Fruit fly (Drosophila melanogaster) whole organism, prepupa: ENCODE results near the gene Cortactin.

ENCODE experiments used
- CG10631 ChIP-seq: fragments of 200-800 bp; sonication (Bioruptor generic); optimal IDR thresholded peaks from 2 replicates; lab custom pipeline; 2016; ENCODE audit warnings: missing biosample characterization, missing genetic modification characterization
- CG10669 ChIP-seq: fragments of 200-800 bp; sonication (Bioruptor generic); optimal IDR thresholded peaks from 3 replicates; lab custom pipeline; 2018; ENCODE audit warnings: missing biosample characterization, mild to moderate bottlenecking, missing genetic modification characterization, moderate library complexity
- CG11294 ChIP-seq: fragments of 200-800 bp; sonication (Bioruptor generic); IDR thresholded peaks from 2 replicates; pipeline ENCODE4 v1.3.6; 2022; ENCODE audit warnings: missing biosample characterization, missing genetic modification characterization
- CG11762 ChIP-seq: fragments of 200-800 bp; sonication (Bioruptor generic); optimal IDR thresholded peaks from 3 replicates; lab custom pipeline; 2016; ENCODE audit warnings: missing biosample characterization, missing genetic modification characterization; ENCODE audit not compliant: insufficient read depth
- CG11902 ChIP-seq: fragments of 200-800 bp; sonication (Bioruptor generic); optimal IDR thresholded peaks from 3 replicates; lab custom pipeline; 2016; ENCODE audit warnings: missing biosample characterization, missing genetic modification characterization
- CG15336 ChIP-seq: fragments of 200-800 bp; sonication (Bioruptor generic); IDR thresholded peaks from 2 replicates; pipeline ENCODE4 v1.3.6; 2022; ENCODE audit warnings: missing biosample characterization, missing genetic modification characterization
- CG16779 ChIP-seq: fragments of 200-800 bp; sonication (Bioruptor generic); optimal IDR thresholded peaks from 3 replicates; lab custom pipeline; 2017; ENCODE audit warnings: missing biosample characterization, mild to moderate bottlenecking, missing genetic modification characterization
- CG3032 ChIP-seq: fragments of 200-800 bp; optimal IDR thresholded peaks from 2 replicates; lab custom pipeline; 2019; ENCODE audit warnings: missing biosample characterization, mild to moderate bottlenecking, missing genetic modification characterization, moderate library complexity
- CG32006 ChIP-seq: fragments of 200-800 bp; sonication (Bioruptor generic); optimal IDR thresholded peaks from 3 replicates; lab custom pipeline; 2017; ENCODE audit warnings: missing biosample characterization, mild to moderate bottlenecking, missing genetic modification characterization
- CG4318 ChIP-seq: fragments of 200-800 bp; sonication (Bioruptor generic); optimal IDR thresholded peaks from 3 replicates; lab custom pipeline; 2017; ENCODE audit warnings: missing biosample characterization, mild to moderate bottlenecking, missing genetic modification characterization
- CG6163 ChIP-seq: fragments of 200-800 bp; sonication (Bioruptor generic); IDR thresholded peaks from 3 replicates; pipeline ENCODE4 v1.3.6; 2022; ENCODE audit warnings: missing biosample characterization, missing genetic modification characterization
- CG6276 ChIP-seq: fragments of 200-800 bp; sonication (Bioruptor generic); optimal IDR thresholded peaks from 2 replicates; lab custom pipeline; 2017; ENCODE audit warnings: missing biosample characterization, mild to moderate bottlenecking, missing genetic modification characterization
- CG6808 ChIP-seq: fragments of 200-800 bp; sonication (Bioruptor generic); optimal IDR thresholded peaks from 3 replicates; lab custom pipeline; 2017; ENCODE audit warnings: missing biosample characterization, missing genetic modification characterization, mild to moderate bottlenecking, moderate library complexity, missing genetic modification reagents
- CG8319 ChIP-seq: fragments of 200-800 bp; sonication (Bioruptor generic); optimal IDR thresholded peaks from 3 replicates; lab custom pipeline; 2016; ENCODE audit warnings: missing biosample characterization, missing genetic modification characterization
- CG8632 ChIP-seq: fragments of 200-800 bp; sonication (Bioruptor generic); optimal IDR thresholded peaks from 3 replicates; lab custom pipeline; 2016; ENCODE audit warnings: missing biosample characterization, missing genetic modification characterization
- CG9139 ChIP-seq: fragments of 200-800 bp; sonication (Bioruptor generic); optimal IDR thresholded peaks from 3 replicates; lab custom pipeline; 2017; ENCODE audit warnings: missing biosample characterization, mild to moderate bottlenecking, missing genetic modification characterization
- Eip78C ChIP-seq: fragments of 200-800 bp; sonication (Bioruptor generic); peaks from one replicate; lab custom pipeline; 2016; ENCODE audit warnings: missing biosample characterization, missing genetic modification characterization
- Ets21C ChIP-seq: fragments of 200-800 bp; sonication (Bioruptor generic); optimal IDR thresholded peaks from 3 replicates; lab custom pipeline; 2016; ENCODE audit warnings: missing biosample characterization, missing genetic modification characterization
- Gug ChIP-seq: fragments of 200-800 bp; sonication (Bioruptor generic); IDR thresholded peaks from 2 replicates; pipeline ENCODE4 v1.3.6; 2022; ENCODE audit warnings: missing biosample characterization, missing genetic modification characterization
- Hr38 ChIP-seq: sonication (Bioruptor generic); optimal IDR thresholded peaks from 2 replicates; lab custom pipeline; 2016; ENCODE audit warnings: missing biosample characterization, missing genetic modification characterization
- Hr39 ChIP-seq: fragments of 200-800 bp; sonication (Bioruptor generic); optimal IDR thresholded peaks from 2 replicates; lab custom pipeline; 2016; ENCODE audit warnings: missing biosample characterization, missing genetic modification characterization
- Lpt ChIP-seq: fragments of 200-800 bp; sonication (Bioruptor generic); optimal IDR thresholded peaks from 3 replicates; lab custom pipeline; 2016; ENCODE audit warnings: missing biosample characterization, missing genetic modification characterization
- OdsH ChIP-seq: fragments of 200-800 bp; sonication (Bioruptor generic); optimal IDR thresholded peaks from 3 replicates; lab custom pipeline; 2016; ENCODE audit warnings: missing biosample characterization, missing genetic modification characterization
- Smox ChIP-seq: fragments of 200-800 bp; sonication (Bioruptor generic); optimal IDR thresholded peaks from 3 replicates; lab custom pipeline; 2016; ENCODE audit warnings: missing biosample characterization, missing genetic modification characterization
- Sox15 ChIP-seq: fragments of 200-800 bp; sonication (Bioruptor generic); optimal IDR thresholded peaks from 3 replicates; lab custom pipeline; 2016; ENCODE audit warnings: missing biosample characterization, missing genetic modification characterization
- achi ChIP-seq: fragments of 200-800 bp; sonication (Bioruptor generic); optimal IDR thresholded peaks from 3 replicates; lab custom pipeline; 2016; ENCODE audit warnings: missing biosample characterization, missing genetic modification characterization
- cyc ChIP-seq: fragments of 200-800 bp; sonication (Bioruptor generic); optimal IDR thresholded peaks from 3 replicates; lab custom pipeline; 2016; ENCODE audit warnings: missing biosample characterization, missing genetic modification characterization
- dsx ChIP-seq: fragments of 200-800 bp; optimal IDR thresholded peaks from 3 replicates; lab custom pipeline; 2019; ENCODE audit warnings: missing biosample characterization, mild to moderate bottlenecking, missing genetic modification characterization, moderate library complexity; ENCODE audit not compliant: poor library complexity, severe bottlenecking
- esn ChIP-seq: fragments of 200-800 bp; sonication (Bioruptor generic); optimal IDR thresholded peaks from 2 replicates; lab custom pipeline; 2016; ENCODE audit warnings: missing biosample characterization, mild to moderate bottlenecking, missing genetic modification characterization, moderate library complexity
- pdm3 ChIP-seq: fragments of 200-800 bp; sonication (Bioruptor generic); optimal IDR thresholded peaks from 3 replicates; lab custom pipeline; 2016; ENCODE audit warnings: missing biosample characterization, missing genetic modification characterization
- ss ChIP-seq, 2 experiments: fragments of 200-800 bp; sonication (Bioruptor generic); optimal IDR thresholded peaks; 2 replicates in 1 of 2; 3 replicates in 1 of 2; lab custom pipeline; 2017 to 2018; ENCODE audit warnings: mild to moderate bottlenecking in 2 of 2, missing biosample characterization in 2 of 2, missing genetic modification characterization in 2 of 2, moderate library complexity in 1 of 2
- topi ChIP-seq: fragments of 200-800 bp; sonication (Bioruptor generic); optimal IDR thresholded peaks from 3 replicates; lab custom pipeline; 2016; ENCODE audit warnings: missing biosample characterization, missing genetic modification characterization

Cortactin gene

DNA sequence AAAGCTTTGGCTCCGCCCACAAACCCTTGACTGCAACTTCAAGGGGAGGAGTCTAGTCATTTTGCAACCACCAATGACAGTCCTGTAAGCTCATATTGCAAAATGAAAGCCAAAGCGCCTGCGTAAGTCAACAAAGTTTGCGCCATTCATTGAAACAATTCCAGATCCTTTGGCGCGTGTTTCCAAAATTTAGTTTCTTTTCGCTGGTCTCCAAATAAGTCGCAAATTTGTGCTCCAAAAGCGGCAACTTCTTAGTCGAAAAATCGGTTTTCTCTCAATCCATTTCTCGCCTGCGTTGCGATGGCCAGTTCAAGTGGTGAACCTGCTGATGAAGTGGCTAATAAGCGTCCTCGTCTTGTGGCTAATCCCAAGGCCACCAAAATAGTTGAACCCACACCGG lies 9.4 kb upstream of the Cortactin start, which contains the start of gene dmrt93B:
dmrt93B (plus strand) TSS at position 301 of the 400 bp plus-strand sequence.
- no peak for TF ChIP-seq Ets21C (GFP tag; lab: Kevin White, UChicago)
- TF ChIP-seq CG10631 (GFP tag; lab: Kevin White, UChicago) = no peak
- TF ChIP-seq CG32006 (GFP tag; lab: Kevin White, UChicago) = no peak
- no peak for TF ChIP-seq CG10669
- TF ChIP-seq Sox15 (GFP tag; lab: Kevin White, UChicago) = no peak
- TF ChIP-seq topi (GFP tag; lab: Kevin White, UChicago) = no peak
- no peak for TF ChIP-seq CG6163 (GFP tag; lab: Robert Waterston, UW)
- TF ChIP-seq Lpt (GFP tag; lab: Kevin White, UChicago) = no peak
- no peak for TF ChIP-seq esn
- no peak for TF ChIP-seq CG9139 (GFP tag; lab: Kevin White, UChicago)
- TF ChIP-seq CG4318 (GFP tag; lab: Kevin White, UChicago) = no peak
- no peak for TF ChIP-seq CG11762
- no peak for TF ChIP-seq cyc
- no peak for TF ChIP-seq dsx (GFP tag; lab: Kevin White, UChicago)

DNA sequence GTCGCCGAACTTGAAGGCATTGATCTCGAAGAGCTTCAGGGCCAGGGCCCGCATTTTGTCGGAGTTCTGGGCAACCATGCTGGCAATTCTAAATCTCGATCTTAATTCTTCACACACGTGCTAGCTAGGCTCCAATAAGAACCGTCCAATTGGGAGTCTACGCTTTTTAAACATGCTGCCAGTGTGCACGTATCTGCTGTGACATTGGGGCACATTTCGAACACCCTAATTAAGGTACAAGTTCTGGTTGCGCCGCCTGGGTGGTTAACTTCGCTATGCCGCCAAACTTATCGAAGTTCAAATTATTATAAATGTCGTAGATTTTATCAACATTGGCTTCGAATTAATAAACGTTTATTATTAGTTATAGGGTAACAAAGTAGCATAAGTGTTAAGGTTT lies 8.9 kb upstream of the Cortactin start, which contains the start of gene r-l:
r-l (minus strand) TSS at position 179 of the 400 bp plus-strand sequence.
- TF ChIP-seq OdsH (no peak), Gug (GFP tag; lab: Robert Waterston, UW) (no peak), pdm3 (GFP tag; lab: Kevin White, UChicago) (no peak), CG11902 (GFP tag; lab: Kevin White, UChicago) (no peak), Lpt (GFP tag; lab: Kevin White, UChicago) (no peak), cyc (no peak), CG3032 (tag; lab: Kevin White, UChicago) (no peak), CG8319 (no peak), CG8632 (GFP tag; lab: Kevin White, UChicago) (no peak), CG16779 (no peak)
- TF ChIP-seq, all 60 proteins: peak for 0

DNA sequence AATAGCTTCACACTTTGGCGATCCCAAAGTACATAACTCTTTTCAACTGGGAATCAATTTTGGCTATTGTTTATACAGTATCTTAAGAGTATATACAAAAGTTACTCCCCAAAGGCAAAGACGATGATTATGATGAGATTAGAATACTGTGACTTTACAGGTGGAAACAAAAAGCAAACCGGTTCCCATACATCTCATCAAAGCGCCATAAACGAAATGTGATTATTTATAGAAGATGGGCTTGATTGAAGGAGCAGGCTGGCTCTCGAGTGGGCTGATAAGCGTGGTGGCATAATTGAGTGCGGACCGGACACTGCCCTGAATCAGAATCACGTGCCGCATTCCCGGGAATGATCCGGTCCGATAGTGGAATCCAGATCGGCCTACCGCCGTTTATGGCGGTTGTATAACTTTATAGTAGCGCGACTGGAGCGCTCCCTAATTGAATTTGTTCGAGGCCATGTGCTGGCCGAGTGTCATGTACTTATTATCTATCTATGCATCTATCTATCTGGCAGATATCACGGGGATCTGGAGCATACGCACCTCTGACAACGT lies 7.8 kb upstream of the Cortactin start:
- no peak for TF ChIP-seq Gug (GFP tag; lab: Robert Waterston, UW)
- no peak for TF ChIP-seq Eip78C
- no peak for TF ChIP-seq achi (GFP tag; lab: Kevin White, UChicago)
- no peak for TF ChIP-seq Smox
- no peak for TF ChIP-seq esn
- TF ChIP-seq OdsH = no peak

DNA sequence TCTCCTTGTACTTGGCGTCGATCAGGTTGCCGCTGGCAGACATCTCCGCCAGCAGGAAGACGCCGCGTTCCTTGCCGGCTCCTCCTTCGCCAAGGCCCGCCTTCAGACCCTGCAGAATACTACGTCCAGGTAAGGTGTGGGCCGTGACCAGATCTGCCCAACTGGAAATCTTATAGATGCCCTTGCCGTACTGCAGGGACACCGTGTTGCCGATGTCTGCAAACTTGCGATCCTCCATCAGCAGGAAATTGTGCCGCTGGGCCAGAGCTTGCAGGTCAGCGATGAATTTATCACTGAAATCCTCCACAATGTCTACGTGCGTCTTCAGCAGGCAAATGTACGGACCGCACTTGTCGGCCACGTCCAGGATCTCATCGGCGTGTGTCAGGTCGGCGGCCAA lies 7.0 kb upstream of the Cortactin start:
- TF ChIP-seq CG10631 (GFP tag; lab: Kevin White, UChicago) = no peak
- no peak for TF ChIP-seq Hr39
- TF ChIP-seq CG11294 (GFP tag; lab: Robert Waterston, UW) = no peak
- no peak for TF ChIP-seq CG9139 (GFP tag; lab: Kevin White, UChicago)
- TF ChIP-seq, all 60 proteins: peak for 0

DNA sequence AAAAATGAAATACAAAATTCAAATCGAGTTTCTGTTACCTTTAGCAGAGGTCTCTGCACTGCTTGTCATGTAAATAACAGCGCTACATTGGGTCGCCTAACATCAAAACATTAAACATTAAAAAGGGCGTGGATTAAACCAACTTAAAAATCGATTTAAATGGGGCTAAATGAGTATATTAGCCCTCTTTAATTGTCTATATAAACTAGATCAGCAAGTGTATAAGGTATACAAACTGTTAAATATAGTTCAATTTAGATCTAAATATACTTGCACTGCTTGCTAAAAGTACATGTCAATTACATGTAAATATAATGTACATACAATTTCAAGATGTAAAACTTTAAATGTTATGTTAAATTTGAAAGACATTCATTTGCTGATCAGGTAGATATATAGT lies 5.5 kb upstream of the Cortactin start:
- TF ChIP-seq ss (GFP tag; optimal IDR thresholded peaks at IDR 0.05; lab: Kevin White, UChicago) = no peak
- no peak for TF ChIP-seq CG15336 (GFP tag; lab: Robert Waterston, UW)
- no peak for TF ChIP-seq OdsH
- no peak for TF ChIP-seq pdm3 (GFP tag; lab: Kevin White, UChicago)
- no peak for TF ChIP-seq CG11294 (GFP tag; lab: Robert Waterston, UW)
- no peak for TF ChIP-seq CG6276 (GFP tag; lab: Kevin White, UChicago)
- TF ChIP-seq dsx (GFP tag; lab: Kevin White, UChicago) = no peak
- no peak for TF ChIP-seq CG6808 (GFP tag; lab: Kevin White, UChicago)
- TF ChIP-seq Lpt (GFP tag; lab: Kevin White, UChicago) = no peak
- TF ChIP-seq CG10669 = no peak
- no peak for TF ChIP-seq CG8319
- no peak for TF ChIP-seq Hr38 (GFP tag; lab: Kevin White, UChicago)
